Worm (Caenorhabditis elegans) whole organism, young adult: ENCODE data around the gene ttr-42.

Experiments
- B0035.1 ChIP-seq: sonication (generic microtip); optimal IDR thresholded peaks from 2 replicates; lab custom pipeline; 2016; ENCODE audit warnings: missing genetic modification characterization, mild to moderate bottlenecking, missing compliant biosample characterization, missing genotype, missing genetic modification reagents
- B0336.3 ChIP-seq: fragments of 200-800 bp; sonication (Bioruptor generic); IDR thresholded peaks from 2 replicates; pipeline ENCODE4 v1.3.6; 2022; ENCODE audit warnings: missing genetic modification characterization, missing compliant biosample characterization
- K12H6.12 ChIP-seq: fragments of 200-800 bp; sonication (Bioruptor generic); optimal IDR thresholded peaks from 2 replicates; lab custom pipeline; 2018; ENCODE audit warnings: mild to moderate bottlenecking, missing genetic modification characterization, missing compliant biosample characterization
- Y53G8AR.9 ChIP-seq: fragments of 200-800 bp; sonication (Bioruptor generic); conservative IDR thresholded peaks from 2 replicates; pipeline ENCODE4 v1.3.6; 2022; ENCODE audit warnings: missing genetic modification reagents, missing genetic modification characterization, missing compliant biosample characterization
- ZK185.1 ChIP-seq: sonication (generic microtip); optimal IDR thresholded peaks from 2 replicates; lab custom pipeline; 2016; ENCODE audit warnings: mild to moderate bottlenecking, missing genetic modification characterization, missing compliant biosample characterization; ENCODE audit not compliant: poor library complexity, severe bottlenecking
- aptf-3 ChIP-seq: fragments of 200-800 bp; sonication (Bioruptor generic); IDR thresholded peaks from 2 replicates; pipeline ENCODE4 v1.3.6; 2022; ENCODE audit warnings: missing genetic modification characterization, missing compliant biosample characterization
- atf-7 ChIP-seq: sonication (generic microtip); optimal IDR thresholded peaks from 2 replicates; lab custom pipeline; 2017; ENCODE audit warnings: mild to moderate bottlenecking, missing genetic modification characterization, missing compliant biosample characterization
- ceh-27 ChIP-seq: fragments of 200-800 bp; sonication (Bioruptor generic); optimal IDR thresholded peaks from 2 replicates; lab custom pipeline; 2018; ENCODE audit warnings: mild to moderate bottlenecking, missing genetic modification characterization, moderate library complexity, missing compliant biosample characterization
- dpl-1 ChIP-seq: fragments of 150-350 bp; optimal IDR thresholded peaks from 2 replicates; lab custom pipeline; 2014; ENCODE audit warnings: missing biosample characterization, missing genetic modification reagents, missing genetic modification characterization
- efl-1 ChIP-seq: fragments of 150-350 bp; optimal IDR thresholded peaks from 2 replicates; lab custom pipeline; 2014; ENCODE audit warnings: missing biosample characterization, missing genetic modification reagents, missing genetic modification characterization
- egl-44 ChIP-seq: fragments of 200-800 bp; sonication (Bioruptor generic); IDR thresholded peaks from 2 replicates; pipeline ENCODE4 v1.3.6; 2022; ENCODE audit warnings: missing genetic modification reagents, missing genetic modification characterization, missing compliant biosample characterization
- egrh-3 ChIP-seq: fragments of 200-800 bp; sonication (Bioruptor generic); IDR thresholded peaks from 2 replicates; pipeline ENCODE4 v1.3.6; 2022; ENCODE audit warnings: missing genetic modification reagents, missing genetic modification characterization, missing compliant biosample characterization
- him-1 ChIP-seq: sonication (generic microtip); optimal IDR thresholded peaks from 2 replicates; lab custom pipeline; 2016; ENCODE audit warnings: missing genotype, missing genetic modification reagents, missing genetic modification characterization, missing compliant biosample characterization
- hlh-12 ChIP-seq: sonication (generic microtip); optimal IDR thresholded peaks from 2 replicates; lab custom pipeline; 2016; ENCODE audit warnings: missing genetic modification characterization, missing compliant biosample characterization
- hmg-1.2 ChIP-seq: fragments of 200-800 bp; sonication (Bioruptor generic); IDR thresholded peaks from 2 replicates; pipeline ENCODE4 v1.3.6; 2022; ENCODE audit warnings: missing genetic modification reagents, missing genetic modification characterization, missing compliant biosample characterization
- hrde-1 ChIP-seq: sonication (generic microtip); optimal IDR thresholded peaks from 2 replicates; lab custom pipeline; 2016; ENCODE audit warnings: missing genetic modification characterization, mild to moderate bottlenecking, missing compliant biosample characterization, moderate library complexity, missing genotype, missing genetic modification reagents, borderline replicate concordance
- let-607 ChIP-seq, 2 experiments: fragments of 200-800 bp in 1 of 2; sonication (Bioruptor generic) in 1 of 2; sonication (generic microtip) in 1 of 2; optimal IDR thresholded peaks; 2 replicates each; lab custom pipeline; 2016 to 2018; ENCODE audit warnings: mild to moderate bottlenecking in 2 of 2, missing compliant biosample characterization in 2 of 2, missing genetic modification characterization in 2 of 2, moderate library complexity in 2 of 2, missing genotype in 1 of 2
- lin-26 ChIP-seq: fragments of 200-800 bp; sonication (Bioruptor generic); IDR thresholded peaks from 2 replicates; pipeline ENCODE4 v1.3.6; 2022; ENCODE audit warnings: missing genetic modification reagents, missing genetic modification characterization, missing compliant biosample characterization
- lin-35 ChIP-seq, 3 experiments: fragments of 150-350 bp in 2 of 3; sonication (generic microtip) in 1 of 3; optimal IDR thresholded peaks; 2 replicates each; lab custom pipeline; 2014 to 2018; ENCODE audit warnings: missing biosample characterization in 3 of 3, missing genetic modification characterization in 3 of 3, missing genetic modification reagents in 3 of 3
- lin-40 ChIP-seq: sonication (generic microtip); optimal IDR thresholded peaks from 2 replicates; lab custom pipeline; 2016; ENCODE audit warnings: missing genetic modification characterization, mild to moderate bottlenecking, missing compliant biosample characterization, missing genotype, missing genetic modification reagents
- madf-3 ChIP-seq: fragments of 200-800 bp; sonication (Bioruptor generic); IDR thresholded peaks from 2 replicates; pipeline ENCODE4 v1.3.6; 2022; ENCODE audit warnings: missing genetic modification reagents, missing genetic modification characterization, missing compliant biosample characterization
- nfya-1 ChIP-seq: sonication (generic microtip); optimal IDR thresholded peaks from 2 replicates; lab custom pipeline; 2017; ENCODE audit warnings: antibody characterized with exemption, missing compliant biosample characterization, missing genetic modification characterization, borderline replicate concordance; ENCODE audit not compliant: insufficient read depth
- nhr-27 ChIP-seq: fragments of 200-800 bp; sonication (Bioruptor generic); optimal IDR thresholded peaks from 2 replicates; lab custom pipeline; 2018; ENCODE audit warnings: mild to moderate bottlenecking, missing genetic modification characterization, moderate library complexity, missing compliant biosample characterization
- nhr-80 ChIP-seq: sonication (generic microtip); optimal IDR thresholded peaks from 2 replicates; lab custom pipeline; 2016; ENCODE audit warnings: missing genetic modification characterization, missing compliant biosample characterization
- nhr-90 ChIP-seq: sonication (generic microtip); optimal IDR thresholded peaks from 2 replicates; lab custom pipeline; 2016; ENCODE audit warnings: missing genotype, mild to moderate bottlenecking, missing genetic modification characterization, missing compliant biosample characterization
- pbrm-1 ChIP-seq: fragments of 200-800 bp; sonication (Bioruptor generic); IDR thresholded peaks from 2 replicates; pipeline ENCODE4 v1.3.6; 2022; ENCODE audit warnings: missing genetic modification reagents, missing genetic modification characterization, missing compliant biosample characterization
- rec-8 ChIP-seq, 2 experiments: sonication (generic microtip); optimal IDR thresholded peaks; 2 replicates each; lab custom pipeline; 2016; ENCODE audit warnings: mild to moderate bottlenecking in 2 of 2, missing genetic modification characterization in 2 of 2, missing genetic modification reagents in 2 of 2, missing genotype in 2 of 2, missing biosample characterization in 1 of 2, missing compliant biosample characterization in 1 of 2, moderate library complexity in 1 of 2
- sea-2 ChIP-seq: fragments of 200-800 bp; sonication (Bioruptor generic); IDR thresholded peaks from 2 replicates; pipeline ENCODE4 v1.3.6; 2022; ENCODE audit warnings: missing genetic modification characterization, missing compliant biosample characterization
- snpc-4 ChIP-seq, 5 experiments: fragments of 150-350 bp in 1 of 5; sonication (generic microtip) in 4 of 5; optimal IDR thresholded peaks; 2 replicates each; lab custom pipeline; 2014 to 2018; ENCODE audit warnings: missing genetic modification characterization in 5 of 5, missing biosample characterization in 3 of 5, antibody characterized with exemption in 2 of 5, mild to moderate bottlenecking in 2 of 5, missing compliant biosample characterization in 2 of 5, missing genotype in 2 of 5, moderate library complexity in 2 of 5, missing genetic modification reagents in 1 of 5
- somi-1 ChIP-seq: fragments of 200-800 bp; sonication (Bioruptor generic); optimal IDR thresholded peaks from 2 replicates; lab custom pipeline; 2018; ENCODE audit warnings: mild to moderate bottlenecking, missing genetic modification characterization, missing compliant biosample characterization
- tbp1 ChIP-seq: fragments of 200-800 bp; sonication (Bioruptor generic); optimal IDR thresholded peaks from 2 replicates; lab custom pipeline; 2018; ENCODE audit warnings: mild to moderate bottlenecking, missing genetic modification characterization, missing compliant biosample characterization
- tbx-9 ChIP-seq: sonication (generic microtip); optimal IDR thresholded peaks from 2 replicates; lab custom pipeline; 2016; ENCODE audit warnings: borderline replicate concordance, missing genetic modification characterization, inconsistent platforms, missing compliant biosample characterization
- unc-130 ChIP-seq: sonication (generic microtip); optimal IDR thresholded peaks from 2 replicates; lab custom pipeline; 2016; ENCODE audit warnings: missing genetic modification reagents, missing genetic modification characterization, missing compliant biosample characterization
- unc-62 ChIP-seq: fragments of 150-350 bp; optimal IDR thresholded peaks from 2 replicates; lab custom pipeline; 2014; ENCODE audit warnings: missing biosample characterization, missing genetic modification reagents, missing genetic modification characterization
- ztf-22 ChIP-seq: fragments of 200-800 bp; sonication (Bioruptor generic); optimal IDR thresholded peaks from 2 replicates; lab custom pipeline; 2018; ENCODE audit warnings: mild to moderate bottlenecking, missing genetic modification characterization, moderate library complexity, missing compliant biosample characterization
- ztf-25 ChIP-seq: fragments of 200-800 bp; sonication (Bioruptor generic); IDR thresholded peaks from 2 replicates; pipeline ENCODE4 v1.3.6; 2022; ENCODE audit warnings: missing genetic modification reagents, missing genetic modification characterization, missing compliant biosample characterization
- ztf-26 ChIP-seq: sonication (generic microtip); optimal IDR thresholded peaks from 2 replicates; lab custom pipeline; 2017; ENCODE audit warnings: missing genetic modification characterization, missing compliant biosample characterization
- ztf-3 ChIP-seq: fragments of 200-800 bp; sonication (Bioruptor generic); optimal IDR thresholded peaks from 2 replicates; lab custom pipeline; 2018; ENCODE audit warnings: mild to moderate bottlenecking, missing genetic modification characterization, missing compliant biosample characterization

The ttr-42 gene

ce11 chrX:2588012-2588411, 10.5 kb downstream of the ttr-42 start:
- TF ChIP-seq somi-1 (no peak), sea-2 (no peak), K12H6.12 (no peak), unc-130 (no peak), Y53G8AR.9 (GFP tag; lab: Robert Waterston, UW) (no peak), nfya-1 (tag; lab: Kevin White, UChicago) (no peak), lin-35 (GFP tag; optimal IDR thresholded peaks at IDR 0.05; lab: Kevin White, UChicago) (no peak), him-1 (tag; lab: Kevin White, UChicago) (no peak), hrde-1 (tag; lab: Kevin White, UChicago) (no peak), B0035.1 (tag; lab: Kevin White, UChicago) (no peak), snpc-4 (GFP tag; optimal IDR thresholded peaks at IDR 0.05; lab: Kevin White, UChicago) (no peak), snpc-4 (tag; optimal IDR thresholded peaks at IDR 0.05; lab: Kevin White, UChicago) (no peak), aptf-3 (GFP tag; lab: Robert Waterston, UW) (no peak), nhr-90 (tag; lab: Kevin White, UChicago) (no peak), egrh-3 (GFP tag; lab: Robert Waterston, UW) (no peak), ztf-3 (GFP tag; lab: Kevin White, UChicago) (no peak), hlh-12 (tag; lab: Kevin White, UChicago) (no peak)

DNA sequence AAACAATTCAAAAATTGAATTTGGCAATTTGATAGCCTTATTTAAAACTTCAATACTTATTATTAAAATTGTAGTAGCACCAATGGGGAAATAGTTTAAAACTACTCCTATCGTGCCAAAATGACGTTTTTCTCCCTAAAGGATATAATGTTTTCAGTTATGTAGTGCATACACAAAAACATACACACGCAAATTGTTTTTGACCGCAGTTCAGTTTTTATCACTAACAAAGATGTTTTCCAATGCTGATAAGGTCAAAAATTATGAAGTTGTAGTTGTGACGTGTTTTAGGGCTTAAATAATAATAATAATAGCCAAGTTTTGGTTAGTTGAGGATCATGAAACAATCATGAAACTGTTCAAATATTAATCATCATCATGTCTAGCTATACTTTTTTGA, 12.5 kb downstream of the ttr-42 start:
- TF ChIP-seq ztf-22 (GFP tag; lab: Kevin White, UChicago): no peak

ce11 chrX:2590777-2591176, 13.2 kb downstream of the ttr-42 start:
- no peak for TF ChIP-seq B0336.3
- peak; percentile 52 for TF ChIP-seq ztf-26 (tag; lab: Kevin White, UChicago)
- no peak for TF ChIP-seq snpc-4 (GFP tag; optimal IDR thresholded peaks at IDR 0.05; lab: Kevin White, UChicago)
- TF ChIP-seq snpc-4 (tag; optimal IDR thresholded peaks at IDR 0.05; lab: Kevin White, UChicago): no peak
- no peak for TF ChIP-seq unc-62 (GFP tag; lab: Kevin White, UChicago)
- peak; percentile 26 for TF ChIP-seq tbp1
- no peak for TF ChIP-seq dpl-1 (GFP tag; lab: Kevin White, UChicago)
- no peak for TF ChIP-seq efl-1 (GFP tag; lab: Kevin White, UChicago)
- TF ChIP-seq ztf-25 (GFP tag; lab: Robert Waterston, UW): no peak
- TF ChIP-seq ZK185.1: no peak
- TF ChIP-seq rec-8 (tag; optimal IDR thresholded peaks at IDR 0.05; lab: Kevin White, UChicago): no peak
- no peak for TF ChIP-seq let-607 (tag; optimal IDR thresholded peaks at IDR 0.05; lab: Kevin White, UChicago)
- no peak for TF ChIP-seq nhr-27 (tag; lab: Kevin White, UChicago)
- TF ChIP-seq lin-40 (tag; lab: Kevin White, UChicago): peak; percentile 27
- TF ChIP-seq lin-26: peak; percentile 41; the same call in 1 of the 2 replicates
- TF ChIP-seq atf-7 (tag; lab: Kevin White, UChicago): no peak

DNA sequence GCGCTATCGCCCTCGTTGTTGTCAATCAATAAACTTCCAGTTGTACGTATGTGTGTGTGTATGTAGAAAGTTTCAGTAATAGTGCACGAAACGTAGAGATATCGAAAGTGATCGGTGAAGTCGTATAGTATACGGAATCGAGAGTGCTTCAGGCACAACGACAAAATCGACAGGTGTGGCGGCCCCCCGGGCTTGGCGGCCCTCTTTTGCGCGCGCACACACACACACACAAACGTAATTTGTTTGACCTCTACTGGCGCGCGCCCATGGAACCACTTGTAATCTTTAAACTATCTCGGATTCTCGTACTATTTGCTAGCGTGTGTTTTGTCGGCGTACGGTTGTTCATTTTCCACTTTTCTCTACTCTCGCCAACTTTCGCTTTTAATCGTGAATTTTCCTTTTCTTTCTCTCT, 14.1 kb downstream of the ttr-42 start:
- TF ChIP-seq pbrm-1 (GFP tag; lab: Robert Waterston, UW) (0 out of 2 replicates have a peak, but pooled peaks have one; percentile 21), hmg-1.2 (GFP tag; lab: Robert Waterston, UW) (peak; percentile 40; the same call in 1 of the 2 replicates), lin-40 (tag; lab: Kevin White, UChicago) (peak; percentile 40), ZK185.1 (no peak), nhr-80 (peak; percentile 35), ceh-27 (GFP tag; lab: Kevin White, UChicago) (peak; percentile 69), tbx-9 (tag; lab: Kevin White, UChicago) (no peak), egl-44 (GFP tag; lab: Robert Waterston, UW) (no peak), madf-3 (GFP tag; lab: Robert Waterston, UW) (no peak), lin-26 (peak; percentile 49; the same call in 1 of the 2 replicates), ztf-26 (tag; lab: Kevin White, UChicago) (peak; percentile 17), efl-1 (GFP tag; lab: Kevin White, UChicago) (peak; percentile 33), ztf-22 (GFP tag; lab: Kevin White, UChicago) (peak; percentile 9), K12H6.12 (peak; percentile 14)
